Fruit fly (Drosophila melanogaster): ENCODE data around the gene sfl.

sfl gene

dm6 chr3L:6494928-6495806, at the start of gene sfl, which contains the start of gene Vps8 (continued):
- peak; percentile 25 for TF ChIP-seq CG7556 (GFP tag; optimal IDR thresholded peaks at IDR 0.05)
- peak; percentile 32 for TF ChIP-seq CG8290 (GFP tag; optimal IDR thresholded peaks at IDR 0.05)
- TF ChIP-seq CG8290 (tag; optimal IDR thresholded peaks at IDR 0.05), result peak; percentile 0 to 47
- TF ChIP-seq CoRest (tag; optimal IDR thresholded peaks at IDR 0.05), result peak; percentile 49
- no peak for TF ChIP-seq slou (GFP tag; optimal IDR thresholded peaks at IDR 0.05)
- TF ChIP-seq bab2 (GFP tag; optimal IDR thresholded peaks at IDR 0.05), result no peak
- no peak for TF ChIP-seq cato (GFP tag; optimal IDR thresholded peaks at IDR 0.05; ENCODE audit: borderline replicate concordance)
- TF ChIP-seq CG12236 (GFP tag; optimal IDR thresholded peaks at IDR 0.05), result no peak
- TF ChIP-seq wor (GFP tag; IDR thresholded peaks at IDR 0.05), result no peak
- no peak for TF ChIP-seq Kr (GFP tag; optimal IDR thresholded peaks at IDR 0.05)
- no peak for TF ChIP-seq CTCF (GFP tag; optimal IDR thresholded peaks at IDR 0.05)
- no peak for TF ChIP-seq CG10654 (GFP tag; optimal IDR thresholded peaks at IDR 0.05)
- TF ChIP-seq CHES-1-like (GFP tag; optimal IDR thresholded peaks at IDR 0.05), result peak; percentile 3
- peak; percentile 7 for TF ChIP-seq Hmx (GFP tag; optimal IDR thresholded peaks at IDR 0.05)
- TF ChIP-seq CG3995 (GFP tag; optimal IDR thresholded peaks at IDR 0.05), result no peak
- peak; percentile 2 for TF ChIP-seq Oli (tag; optimal IDR thresholded peaks at IDR 0.05)
- no peak for TF ChIP-seq CG7271 (tag; optimal IDR thresholded peaks at IDR 0.05)
- TF ChIP-seq grn (GFP tag; optimal IDR thresholded peaks at IDR 0.05), result peak; percentile 54
- TF ChIP-seq lbe (GFP tag; optimal IDR thresholded peaks at IDR 0.05), result no peak
- peak; percentile 51 for TF ChIP-seq pho (GFP tag; optimal IDR thresholded peaks at IDR 0.05)
- no peak for TF ChIP-seq sisA (GFP tag; IDR thresholded peaks at IDR 0.05)
- TF ChIP-seq CG6254 (GFP tag; optimal IDR thresholded peaks at IDR 0.05), result no peak
- TF ChIP-seq CG9215 (GFP tag; IDR thresholded peaks at IDR 0.05), result no peak
- TF ChIP-seq CG12104 (GFP tag; optimal IDR thresholded peaks at IDR 0.05), result peak; percentile 43
- no peak for TF ChIP-seq CG10209 (GFP tag; optimal IDR thresholded peaks at IDR 0.05)
- TF ChIP-seq Oaz (GFP tag; IDR thresholded peaks at IDR 0.05), result no peak
- peak; percentile 11 for TF ChIP-seq Abd-B (GFP tag; optimal IDR thresholded peaks at IDR 0.05)
- no peak for TF ChIP-seq CG17612 (GFP tag; IDR thresholded peaks at IDR 0.05)
- TF ChIP-seq row (GFP tag; IDR thresholded peaks at IDR 0.05), result peak; percentile 72
- TF ChIP-seq bigmax (GFP tag; optimal IDR thresholded peaks at IDR 0.05), result no peak
- TF ChIP-seq PHDP (tag; optimal IDR thresholded peaks at IDR 0.05), result no peak
- no peak for TF ChIP-seq pros (GFP tag; optimal IDR thresholded peaks at IDR 0.05)
- TF ChIP-seq sug (tag; optimal IDR thresholded peaks at IDR 0.05), result peak; percentile 34
- no peak for TF ChIP-seq Atf-2 (GFP tag; optimal IDR thresholded peaks at IDR 0.05)
- TF ChIP-seq bsh (GFP tag; optimal IDR thresholded peaks at IDR 0.05), result no peak
- TF ChIP-seq Hr51 (GFP tag; optimal IDR thresholded peaks at IDR 0.05), result no peak
- TF ChIP-seq CG6765 (GFP tag; optimal IDR thresholded peaks at IDR 0.05), result peak; percentile 31
- no peak for TF ChIP-seq Mrtf (GFP tag; IDR thresholded peaks at IDR 0.05)
- TF ChIP-seq Antp (GFP tag; optimal IDR thresholded peaks at IDR 0.05), result no peak
- peak; percentile 93 for TF ChIP-seq CG42726 (GFP tag; IDR thresholded peaks at IDR 0.05; ENCODE audit: partially characterized antibody)
- no peak for TF ChIP-seq CG14667 (GFP tag; IDR thresholded peaks at IDR 0.05)
- TF ChIP-seq mld (GFP tag; IDR thresholded peaks at IDR 0.05; ENCODE audit: partially characterized antibody), result peak; percentile 80; the same call in 2 of the 3 replicates
- TF ChIP-seq HHEX (GFP tag; optimal IDR thresholded peaks at IDR 0.05), result no peak
- no peak for TF ChIP-seq CG4730 (GFP tag; IDR thresholded peaks at IDR 0.05)
- TF ChIP-seq Mad (GFP tag; optimal IDR thresholded peaks at IDR 0.05), result no peak
- peak; percentile 32 for TF ChIP-seq CG2712 (tag; optimal IDR thresholded peaks at IDR 0.05)
- no peak for TF ChIP-seq CG12769 (tag; optimal IDR thresholded peaks at IDR 0.05)
- peak; percentile 7 for TF ChIP-seq CG7839 (tag; optimal IDR thresholded peaks at IDR 0.05)
- no peak for TF ChIP-seq insv (GFP tag; optimal IDR thresholded peaks at IDR 0.05)
- TF ChIP-seq mam (GFP tag; optimal IDR thresholded peaks at IDR 0.05), result peak; percentile 37
